Fruit fly (Drosophila melanogaster) whole organism, prepupa: ENCODE results near the gene GILT2.

Experiments used
- Blimp-1 ChIP-seq: fragments of 200-800 bp; sonication (Bioruptor generic); optimal IDR thresholded peaks from 3 replicates; lab custom pipeline; 2017; ENCODE audit warnings: missing biosample characterization, missing genetic modification characterization, mild to moderate bottlenecking, moderate library complexity, missing genetic modification reagents
- CG10631 ChIP-seq: fragments of 200-800 bp; sonication (Bioruptor generic); optimal IDR thresholded peaks from 2 replicates; lab custom pipeline; 2016; ENCODE audit warnings: missing biosample characterization, missing genetic modification characterization
- CG10669 ChIP-seq: fragments of 200-800 bp; sonication (Bioruptor generic); optimal IDR thresholded peaks from 3 replicates; lab custom pipeline; 2018; ENCODE audit warnings: missing biosample characterization, mild to moderate bottlenecking, missing genetic modification characterization, moderate library complexity
- CG11294 ChIP-seq: fragments of 200-800 bp; sonication (Bioruptor generic); IDR thresholded peaks from 2 replicates; pipeline ENCODE4 v1.3.6; 2022; ENCODE audit warnings: missing biosample characterization, missing genetic modification characterization
- CG11762 ChIP-seq: fragments of 200-800 bp; sonication (Bioruptor generic); optimal IDR thresholded peaks from 3 replicates; lab custom pipeline; 2016; ENCODE audit warnings: missing biosample characterization, missing genetic modification characterization; ENCODE audit not compliant: insufficient read depth
- CG11902 ChIP-seq: fragments of 200-800 bp; sonication (Bioruptor generic); optimal IDR thresholded peaks from 3 replicates; lab custom pipeline; 2016; ENCODE audit warnings: missing biosample characterization, missing genetic modification characterization
- CG15336 ChIP-seq: fragments of 200-800 bp; sonication (Bioruptor generic); IDR thresholded peaks from 2 replicates; pipeline ENCODE4 v1.3.6; 2022; ENCODE audit warnings: missing biosample characterization, missing genetic modification characterization
- CG1621 ChIP-seq: fragments of 200-800 bp; sonication (Bioruptor generic); optimal IDR thresholded peaks from 3 replicates; lab custom pipeline; 2018; ENCODE audit warnings: missing biosample characterization, mild to moderate bottlenecking, missing genetic modification characterization
- CG16779 ChIP-seq: fragments of 200-800 bp; sonication (Bioruptor generic); optimal IDR thresholded peaks from 3 replicates; lab custom pipeline; 2017; ENCODE audit warnings: missing biosample characterization, mild to moderate bottlenecking, missing genetic modification characterization
- CG3032 ChIP-seq: fragments of 200-800 bp; optimal IDR thresholded peaks from 2 replicates; lab custom pipeline; 2019; ENCODE audit warnings: missing biosample characterization, mild to moderate bottlenecking, missing genetic modification characterization, moderate library complexity
- CG31627 ChIP-seq: fragments of 200-800 bp; sonication (Bioruptor generic); optimal IDR thresholded peaks from 3 replicates; lab custom pipeline; 2016; ENCODE audit warnings: missing biosample characterization, missing genetic modification characterization
- CG32006 ChIP-seq: fragments of 200-800 bp; sonication (Bioruptor generic); optimal IDR thresholded peaks from 3 replicates; lab custom pipeline; 2017; ENCODE audit warnings: missing biosample characterization, mild to moderate bottlenecking, missing genetic modification characterization
- CG34406 ChIP-seq: fragments of 200-800 bp; sonication (Bioruptor generic); optimal IDR thresholded peaks from 3 replicates; lab custom pipeline; 2016; ENCODE audit warnings: missing biosample characterization, missing genetic modification characterization
- CG3919 ChIP-seq: fragments of 200-800 bp; sonication (Bioruptor generic); optimal IDR thresholded peaks from 3 replicates; lab custom pipeline; 2016; ENCODE audit warnings: missing biosample characterization, missing genetic modification characterization
- CG4318 ChIP-seq: fragments of 200-800 bp; sonication (Bioruptor generic); optimal IDR thresholded peaks from 3 replicates; lab custom pipeline; 2017; ENCODE audit warnings: missing biosample characterization, mild to moderate bottlenecking, missing genetic modification characterization
- CG6163 ChIP-seq: fragments of 200-800 bp; sonication (Bioruptor generic); IDR thresholded peaks from 3 replicates; pipeline ENCODE4 v1.3.6; 2022; ENCODE audit warnings: missing biosample characterization, missing genetic modification characterization
- CG6276 ChIP-seq: fragments of 200-800 bp; sonication (Bioruptor generic); optimal IDR thresholded peaks from 2 replicates; lab custom pipeline; 2017; ENCODE audit warnings: missing biosample characterization, mild to moderate bottlenecking, missing genetic modification characterization
- CG6792 ChIP-seq: fragments of 200-800 bp; sonication (Bioruptor generic); optimal IDR thresholded peaks from 3 replicates; lab custom pipeline; 2016; ENCODE audit warnings: missing biosample characterization, missing genetic modification characterization
- CG6808 ChIP-seq: fragments of 200-800 bp; sonication (Bioruptor generic); optimal IDR thresholded peaks from 3 replicates; lab custom pipeline; 2017; ENCODE audit warnings: missing biosample characterization, missing genetic modification characterization, mild to moderate bottlenecking, moderate library complexity, missing genetic modification reagents
- CG6854 ChIP-seq: fragments of 200-800 bp; sonication (Bioruptor generic); optimal IDR thresholded peaks from 2 replicates; lab custom pipeline; 2017; ENCODE audit warnings: missing biosample characterization, mild to moderate bottlenecking, missing genetic modification characterization
- CG8119 ChIP-seq: fragments of 200-800 bp; sonication (Bioruptor generic); IDR thresholded peaks from 3 replicates; pipeline ENCODE4 v1.3.6; 2022; ENCODE audit warnings: missing biosample characterization, missing genetic modification characterization
- CG8319 ChIP-seq: fragments of 200-800 bp; sonication (Bioruptor generic); optimal IDR thresholded peaks from 3 replicates; lab custom pipeline; 2016; ENCODE audit warnings: missing biosample characterization, missing genetic modification characterization
- CG8632 ChIP-seq: fragments of 200-800 bp; sonication (Bioruptor generic); optimal IDR thresholded peaks from 3 replicates; lab custom pipeline; 2016; ENCODE audit warnings: missing biosample characterization, missing genetic modification characterization
- CG9139 ChIP-seq: fragments of 200-800 bp; sonication (Bioruptor generic); optimal IDR thresholded peaks from 3 replicates; lab custom pipeline; 2017; ENCODE audit warnings: missing biosample characterization, mild to moderate bottlenecking, missing genetic modification characterization
- Eip75B ChIP-seq: fragments of 200-800 bp; sonication (Bioruptor generic); optimal IDR thresholded peaks from 3 replicates; lab custom pipeline; 2016; ENCODE audit warnings: missing biosample characterization, missing genetic modification characterization
- Eip78C ChIP-seq: fragments of 200-800 bp; sonication (Bioruptor generic); peaks from one replicate; lab custom pipeline; 2016; ENCODE audit warnings: missing biosample characterization, missing genetic modification characterization
- Eip93F ChIP-seq: fragments of 200-800 bp; sonication (Bioruptor generic); optimal IDR thresholded peaks from 2 replicates; lab custom pipeline; 2016; ENCODE audit warnings: missing biosample characterization, mild to moderate bottlenecking, missing genetic modification characterization
- Ets21C ChIP-seq: fragments of 200-800 bp; sonication (Bioruptor generic); optimal IDR thresholded peaks from 3 replicates; lab custom pipeline; 2016; ENCODE audit warnings: missing biosample characterization, missing genetic modification characterization
- Ets96B ChIP-seq: fragments of 200-800 bp; optimal IDR thresholded peaks from 2 replicates; lab custom pipeline; 2019; ENCODE audit warnings: missing biosample characterization, mild to moderate bottlenecking, missing genetic modification characterization, moderate library complexity
- Gug ChIP-seq: fragments of 200-800 bp; sonication (Bioruptor generic); IDR thresholded peaks from 2 replicates; pipeline ENCODE4 v1.3.6; 2022; ENCODE audit warnings: missing biosample characterization, missing genetic modification characterization
- Hr38 ChIP-seq: sonication (Bioruptor generic); optimal IDR thresholded peaks from 2 replicates; lab custom pipeline; 2016; ENCODE audit warnings: missing biosample characterization, missing genetic modification characterization
- Hr39 ChIP-seq: fragments of 200-800 bp; sonication (Bioruptor generic); optimal IDR thresholded peaks from 2 replicates; lab custom pipeline; 2016; ENCODE audit warnings: missing biosample characterization, missing genetic modification characterization
- Hr4 ChIP-seq: fragments of 200-800 bp; sonication (Bioruptor generic); optimal IDR thresholded peaks from 3 replicates; lab custom pipeline; 2016; ENCODE audit warnings: missing biosample characterization, missing genetic modification characterization
- OdsH ChIP-seq: fragments of 200-800 bp; sonication (Bioruptor generic); optimal IDR thresholded peaks from 3 replicates; lab custom pipeline; 2016; ENCODE audit warnings: missing biosample characterization, missing genetic modification characterization
- Smox ChIP-seq: fragments of 200-800 bp; sonication (Bioruptor generic); optimal IDR thresholded peaks from 3 replicates; lab custom pipeline; 2016; ENCODE audit warnings: missing biosample characterization, missing genetic modification characterization
- Sox14 ChIP-seq: fragments of 200-800 bp; sonication (Bioruptor generic); optimal IDR thresholded peaks from 3 replicates; lab custom pipeline; 2016; ENCODE audit warnings: missing biosample characterization, missing genetic modification characterization
- Sox15 ChIP-seq: fragments of 200-800 bp; sonication (Bioruptor generic); optimal IDR thresholded peaks from 3 replicates; lab custom pipeline; 2016; ENCODE audit warnings: missing biosample characterization, missing genetic modification characterization
- achi ChIP-seq: fragments of 200-800 bp; sonication (Bioruptor generic); optimal IDR thresholded peaks from 3 replicates; lab custom pipeline; 2016; ENCODE audit warnings: missing biosample characterization, missing genetic modification characterization
- acj6 ChIP-seq: fragments of 200-800 bp; sonication (Bioruptor generic); optimal IDR thresholded peaks from 3 replicates; lab custom pipeline; 2016; ENCODE audit warnings: missing biosample characterization, missing genetic modification characterization
- dac ChIP-seq: fragments of 200-800 bp; sonication (Bioruptor generic); optimal IDR thresholded peaks from 2 replicates; lab custom pipeline; 2017; ENCODE audit warnings: missing biosample characterization, mild to moderate bottlenecking, missing genetic modification characterization
- dsx ChIP-seq: fragments of 200-800 bp; optimal IDR thresholded peaks from 3 replicates; lab custom pipeline; 2019; ENCODE audit warnings: missing biosample characterization, mild to moderate bottlenecking, missing genetic modification characterization, moderate library complexity; ENCODE audit not compliant: poor library complexity, severe bottlenecking
- eg ChIP-seq: fragments of 200-800 bp; sonication (Bioruptor generic); IDR thresholded peaks from 3 replicates; pipeline ENCODE4 v1.3.6; 2022; ENCODE audit warnings: missing biosample characterization, missing genetic modification characterization
- esn ChIP-seq: fragments of 200-800 bp; sonication (Bioruptor generic); optimal IDR thresholded peaks from 2 replicates; lab custom pipeline; 2016; ENCODE audit warnings: missing biosample characterization, mild to moderate bottlenecking, missing genetic modification characterization, moderate library complexity
- fd59A ChIP-seq: fragments of 200-800 bp; sonication (Bioruptor generic); optimal IDR thresholded peaks from 2 replicates; lab custom pipeline; 2017; ENCODE audit warnings: missing biosample characterization, mild to moderate bottlenecking, missing genetic modification characterization, missing genetic modification reagents
- fd85E ChIP-seq: fragments of 200-800 bp; sonication (Bioruptor generic); optimal IDR thresholded peaks from 3 replicates; lab custom pipeline; 2016; ENCODE audit warnings: missing biosample characterization, missing genetic modification characterization
- fkh ChIP-seq: fragments of 200-800 bp; sonication (Bioruptor generic); optimal IDR thresholded peaks from 3 replicates; lab custom pipeline; 2017; ENCODE audit warnings: missing biosample characterization, mild to moderate bottlenecking, missing genetic modification characterization, moderate library complexity
- lz ChIP-seq: fragments of 200-800 bp; sonication (Bioruptor generic); optimal IDR thresholded peaks from 3 replicates; lab custom pipeline; 2016; ENCODE audit warnings: missing biosample characterization, missing genetic modification characterization
- net ChIP-seq: fragments of 200-800 bp; sonication (Bioruptor generic); optimal IDR thresholded peaks from 3 replicates; lab custom pipeline; 2016; ENCODE audit warnings: missing biosample characterization, missing genetic modification characterization
- pdm3 ChIP-seq: fragments of 200-800 bp; sonication (Bioruptor generic); optimal IDR thresholded peaks from 3 replicates; lab custom pipeline; 2016; ENCODE audit warnings: missing biosample characterization, missing genetic modification characterization
- salr ChIP-seq, 2 experiments: fragments of 200-800 bp; sonication (Bioruptor generic); optimal IDR thresholded peaks; 3 replicates each; lab custom pipeline; 2016 to 2018; ENCODE audit warnings: missing biosample characterization in 2 of 2, missing genetic modification characterization in 2 of 2, mild to moderate bottlenecking in 1 of 2
- spab ChIP-seq: fragments of 200-800 bp; sonication (Bioruptor generic); optimal IDR thresholded peaks from 2 replicates; lab custom pipeline; 2017; ENCODE audit warnings: missing biosample characterization, mild to moderate bottlenecking, missing genetic modification characterization, missing genetic modification reagents
- svp ChIP-seq: fragments of 200-800 bp; sonication (Bioruptor generic); peaks from one replicate; lab custom pipeline; 2016; ENCODE audit warnings: missing biosample characterization, missing genetic modification characterization
- vri ChIP-seq: fragments of 200-800 bp; sonication (Bioruptor generic); optimal IDR thresholded peaks from 3 replicates; lab custom pipeline; 2016; ENCODE audit warnings: missing biosample characterization, mild to moderate bottlenecking, missing genetic modification characterization

GILT2 gene

DNA sequence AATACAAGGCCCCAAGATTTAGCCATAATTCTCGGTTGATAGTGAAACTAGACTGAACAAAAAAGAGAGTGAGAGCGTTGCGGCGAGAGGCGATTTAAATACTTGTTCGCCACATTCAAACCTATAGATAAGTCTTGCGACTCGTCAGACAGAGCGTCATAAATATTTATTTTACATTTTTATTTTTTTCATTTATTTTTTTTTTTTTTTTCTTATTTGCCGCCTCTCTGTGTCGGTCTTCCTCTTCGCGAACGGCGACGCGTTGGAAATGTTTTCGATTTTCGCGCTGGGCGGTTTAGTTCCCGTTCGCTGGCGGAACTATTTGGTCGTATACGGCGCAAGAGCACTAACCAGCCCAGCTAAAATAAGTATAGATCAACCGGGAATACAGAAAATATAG is 49.4 kb downstream of the GILT2 start:
- no peak for TF ChIP-seq CG11762 (GFP tag; lab: Kevin White, UChicago)
- no peak for TF ChIP-seq Blimp-1 (GFP tag; lab: Kevin White, UChicago)
- TF ChIP-seq CG8119 (GFP tag; lab: Robert Waterston, UW): peak; percentile 74; the same call in 2 of the 3 replicates
- no peak for TF ChIP-seq CG11294 (GFP tag; lab: Robert Waterston, UW)
- no peak for TF ChIP-seq Hr38
- peak; percentile 33 for TF ChIP-seq net
- TF ChIP-seq Hr39 (GFP tag; lab: Kevin White, UChicago): no peak
- TF ChIP-seq CG6792 (GFP tag; lab: Kevin White, UChicago): no peak
- TF ChIP-seq CG1621 (tag; lab: Kevin White, UChicago): peak; percentile 8
- peak; percentile 49 for TF ChIP-seq CG6276 (GFP tag; lab: Kevin White, UChicago)
- no peak for TF ChIP-seq acj6 (GFP tag; lab: Kevin White, UChicago)
- no peak for TF ChIP-seq CG3919 (GFP tag; lab: Kevin White, UChicago)
- no peak for TF ChIP-seq CG4318 (GFP tag; lab: Kevin White, UChicago)
- TF ChIP-seq CG6163: peak; percentile 81
- TF ChIP-seq fd85E: no peak
- TF ChIP-seq Ets21C: no peak
- peak; percentile 21 for TF ChIP-seq CG32006 (GFP tag; lab: Kevin White, UChicago)
- TF ChIP-seq fkh: peak; percentile 12
- TF ChIP-seq CG3032 (tag; lab: Kevin White, UChicago): peak; percentile 27
- TF ChIP-seq Smox (GFP tag; lab: Kevin White, UChicago): no peak
- no peak for TF ChIP-seq Gug
- peak; percentile 66 for TF ChIP-seq CG16779 (tag; lab: Kevin White, UChicago)
- peak; percentile 1 for TF ChIP-seq Eip93F (GFP tag; lab: Kevin White, UChicago)
- peak; percentile 46 for TF ChIP-seq dsx (GFP tag; lab: Kevin White, UChicago)
- TF ChIP-seq spab: peak; percentile 6
- peak; percentile 74 for TF ChIP-seq svp (GFP tag; lab: Kevin White, UChicago)
- no peak for TF ChIP-seq CG8632 (GFP tag; lab: Kevin White, UChicago)
- TF ChIP-seq CG9139: peak; percentile 61
- TF ChIP-seq achi (GFP tag; lab: Kevin White, UChicago): peak; percentile 10
- no peak for TF ChIP-seq Sox14 (GFP tag; lab: Kevin White, UChicago)
- TF ChIP-seq CG6854: no peak
- peak; percentile 36; the same call in 1 of the 2 replicates for TF ChIP-seq CG15336 (GFP tag; lab: Robert Waterston, UW)
- TF ChIP-seq Sox15 (GFP tag; lab: Kevin White, UChicago): no peak
- peak; percentile 16 for TF ChIP-seq Ets96B (tag; lab: Kevin White, UChicago)
- TF ChIP-seq OdsH (GFP tag; lab: Kevin White, UChicago): no peak
- no peak for TF ChIP-seq fd59A
- TF ChIP-seq CG6808: peak; percentile 65
- no peak for TF ChIP-seq CG31627
- TF ChIP-seq salr (GFP tag; optimal IDR thresholded peaks at IDR 0.05; lab: Kevin White, UChicago): no peak
- TF ChIP-seq pdm3 (GFP tag; lab: Kevin White, UChicago): no peak
- no peak for TF ChIP-seq esn (GFP tag; lab: Kevin White, UChicago)
- TF ChIP-seq eg (GFP tag; lab: Robert Waterston, UW): peak; percentile 78
- TF ChIP-seq CG10669 (GFP tag; lab: Kevin White, UChicago): peak; percentile 44
- peak; percentile 16 for TF ChIP-seq Eip75B (GFP tag; lab: Kevin White, UChicago)
- peak; percentile 71 for TF ChIP-seq Eip78C (GFP tag; lab: Kevin White, UChicago)
- no peak for TF ChIP-seq CG11902 (GFP tag; lab: Kevin White, UChicago)
- no peak for TF ChIP-seq CG10631 (GFP tag; lab: Kevin White, UChicago)
- TF ChIP-seq Hr4 (GFP tag; lab: Kevin White, UChicago): no peak
- TF ChIP-seq vri (GFP tag; lab: Kevin White, UChicago): no peak
- TF ChIP-seq dac (GFP tag; lab: Kevin White, UChicago): no peak
- no peak for TF ChIP-seq lz
- TF ChIP-seq CG8319 (GFP tag; lab: Kevin White, UChicago): no peak
- no peak for TF ChIP-seq CG34406 (GFP tag; lab: Kevin White, UChicago)
